Fruit fly (Drosophila melanogaster) S2 (cell line): Measurements from ENCODE around the gene CG31021.

Source experiments
- CG8478 ChIP-seq: fragments of >200 bp; optimal IDR thresholded peaks from 2 replicates; lab custom pipeline; 2018
- CTCF ChIP-seq, 2 experiments: fragments of >200 bp; optimal IDR thresholded peaks; 2 replicates each; lab custom pipeline; 2018

- no peak for TF ChIP-seq CTCF (optimal IDR thresholded peaks at IDR 0.05; lab: Kevin White, UChicago)
- no peak for TF ChIP-seq CG8478 (lab: Kevin White, UChicago)
Measured at dm6 chr3R:30605889-30606288, 3.9 kb downstream of the CG31021 start, which contains the start of gene CG31016.
